Fruit fly (Drosophila melanogaster) whole organism, embryonic: ENCODE results near the gene CG10232.

Experiments used
- BEAF-32 ChIP-seq: fragments of 200-800 bp; sonication (Bioruptor generic); optimal IDR thresholded peaks from 3 replicates; lab custom pipeline; 2017; ENCODE audit warnings: missing biosample characterization, missing genetic modification characterization, mild to moderate bottlenecking, moderate library complexity, missing genetic modification reagents
- CG10267 ChIP-seq: fragments of 200-800 bp; sonication (Bioruptor generic); optimal IDR thresholded peaks from 2 replicates; lab custom pipeline; 2018; ENCODE audit warnings: missing biosample characterization, mild to moderate bottlenecking, missing genetic modification characterization, moderate library complexity
- CG13287 ChIP-seq: fragments of 200-800 bp; sonication (Bioruptor generic); IDR thresholded peaks from 2 replicates; pipeline ENCODE4 v1.3.6; 2022; ENCODE audit warnings: missing biosample characterization, missing genetic modification characterization; ENCODE audit not compliant: partially characterized antibody
- CG13624 ChIP-seq: fragments of 200-800 bp; sonication (Bioruptor generic); optimal IDR thresholded peaks from 2 replicates; lab custom pipeline; 2016; ENCODE audit warnings: missing biosample characterization, missing genetic modification characterization
- CG15269 ChIP-seq: fragments of 200-800 bp; sonication (Bioruptor generic); optimal IDR thresholded peaks from 2 replicates; lab custom pipeline; 2018; ENCODE audit warnings: missing biosample characterization, mild to moderate bottlenecking, missing genetic modification characterization, moderate library complexity
- CG1603 ChIP-seq: fragments of 200-800 bp; sonication (Bioruptor generic); optimal IDR thresholded peaks from 2 replicates; lab custom pipeline; 2019; ENCODE audit warnings: missing biosample characterization, mild to moderate bottlenecking, missing genetic modification characterization, moderate library complexity
- CG17359 ChIP-seq: fragments of 200-800 bp; sonication (Bioruptor generic); optimal IDR thresholded peaks from 3 replicates; lab custom pipeline; 2018; ENCODE audit warnings: missing biosample characterization, mild to moderate bottlenecking, missing genetic modification characterization, moderate library complexity
- CG18011 ChIP-seq: fragments of 200-800 bp; sonication (Bioruptor generic); optimal IDR thresholded peaks from 2 replicates; lab custom pipeline; 2017; ENCODE audit warnings: missing biosample characterization, missing genetic modification characterization, mild to moderate bottlenecking, moderate library complexity, missing genotype
- CG18619 ChIP-seq: fragments of 200-800 bp; sonication (Bioruptor generic); optimal IDR thresholded peaks from 3 replicates; lab custom pipeline; 2017; ENCODE audit warnings: missing biosample characterization, mild to moderate bottlenecking, missing genetic modification characterization
- CG2120 ChIP-seq: fragments of 200-800 bp; sonication (Bioruptor generic); optimal IDR thresholded peaks from 3 replicates; lab custom pipeline; 2016; ENCODE audit warnings: missing biosample characterization, missing genetic modification characterization
- CG2678 ChIP-seq: fragments of 200-800 bp; sonication (Bioruptor generic); optimal IDR thresholded peaks from 3 replicates; lab custom pipeline; 2019; ENCODE audit warnings: missing biosample characterization, mild to moderate bottlenecking, missing genetic modification characterization, moderate library complexity
- CG31441 ChIP-seq: fragments of 200-800 bp; sonication (Bioruptor generic); IDR thresholded peaks from 2 replicates; pipeline ENCODE4 v1.3.6; 2022; ENCODE audit warnings: missing biosample characterization, missing genetic modification characterization
- CG32532 ChIP-seq: fragments of 200-800 bp; sonication (Bioruptor generic); IDR thresholded peaks from 2 replicates; pipeline ENCODE4 v1.3.6; 2022; ENCODE audit warnings: missing biosample characterization, missing genetic modification characterization
- CG34224 ChIP-seq: fragments of 200-800 bp; sonication (Bioruptor generic); IDR thresholded peaks from 3 replicates; pipeline ENCODE4 v1.3.6; 2022; ENCODE audit warnings: missing biosample characterization, missing genetic modification characterization; ENCODE audit not compliant: partially characterized antibody
- CG42726 ChIP-seq: fragments of 200-800 bp; sonication (Bioruptor generic); IDR thresholded peaks from 2 replicates; pipeline ENCODE4 v1.3.6; 2022; ENCODE audit warnings: missing biosample characterization, missing genetic modification characterization; ENCODE audit not compliant: partially characterized antibody
- CG4820 ChIP-seq: fragments of 200-800 bp; sonication (Bioruptor generic); optimal IDR thresholded peaks from 3 replicates; lab custom pipeline; 2016; ENCODE audit warnings: missing biosample characterization, missing genetic modification characterization
- CG7786 ChIP-seq: fragments of 200-800 bp; sonication (Bioruptor generic); optimal IDR thresholded peaks from 2 replicates; lab custom pipeline; 2016; ENCODE audit warnings: missing biosample characterization, missing genetic modification characterization
- CG7963 ChIP-seq: fragments of 200-800 bp; sonication (Bioruptor generic); IDR thresholded peaks from 3 replicates; pipeline ENCODE4 v1.3.6; 2022; ENCODE audit warnings: missing biosample characterization, missing genetic modification characterization; ENCODE audit not compliant: partially characterized antibody
- CG8290 ChIP-seq, 3 experiments: fragments of 200-800 bp; sonication (Bioruptor generic); optimal IDR thresholded peaks; 2 replicates each; lab custom pipeline; 2016 to 2019; ENCODE audit warnings: missing biosample characterization in 3 of 3, missing genetic modification characterization in 3 of 3, mild to moderate bottlenecking in 2 of 3, moderate library complexity in 1 of 3
- CG9215 ChIP-seq: fragments of 200-800 bp; sonication (Bioruptor generic); IDR thresholded peaks from 2 replicates; pipeline ENCODE4 v1.3.6; 2022; ENCODE audit warnings: missing biosample characterization, missing genetic modification characterization
- CkIIα-i1 ChIP-seq: fragments of 200-800 bp; sonication (Bioruptor generic); IDR thresholded peaks from 2 replicates; pipeline ENCODE4 v1.3.6; 2022; ENCODE audit warnings: missing biosample characterization, missing genetic modification characterization
- Dfd ChIP-seq, 2 experiments: fragments of >200 bp; optimal IDR thresholded peaks; 2 replicates each; lab custom pipeline; 2017; ENCODE audit warnings: missing biosample characterization in 2 of 2, missing genetic modification characterization in 2 of 2
- Dp ChIP-seq: fragments of 200-800 bp; sonication (Bioruptor generic); optimal IDR thresholded peaks from 2 replicates; lab custom pipeline; 2018; ENCODE audit warnings: missing biosample characterization, mild to moderate bottlenecking, missing genetic modification characterization, moderate library complexity
- Dref ChIP-seq: fragments of 200-800 bp; sonication (Bioruptor generic); IDR thresholded peaks from 2 replicates; pipeline ENCODE4 v1.3.6; 2022; ENCODE audit warnings: missing biosample characterization, missing genetic modification characterization
- Hand ChIP-seq: fragments of 200-800 bp; sonication (Bioruptor generic); optimal IDR thresholded peaks from 2 replicates; lab custom pipeline; 2017; ENCODE audit warnings: mild to moderate bottlenecking, missing biosample characterization, missing genetic modification reagents, missing genetic modification characterization
- MESR4 ChIP-seq: fragments of 200-800 bp; sonication (Bioruptor generic); optimal IDR thresholded peaks from 2 replicates; lab custom pipeline; 2018; ENCODE audit warnings: missing biosample characterization, mild to moderate bottlenecking, missing genetic modification characterization, moderate library complexity
- Mad ChIP-seq: fragments of 200-800 bp; sonication (Bioruptor generic); optimal IDR thresholded peaks from 2 replicates; lab custom pipeline; 2016; ENCODE audit warnings: missing biosample characterization, missing genetic modification characterization
- Meics ChIP-seq: fragments of 200-800 bp; sonication (Bioruptor generic); optimal IDR thresholded peaks from 2 replicates; lab custom pipeline; 2017; ENCODE audit warnings: missing biosample characterization, mild to moderate bottlenecking, missing genetic modification characterization
- PHDP ChIP-seq: fragments of 200-800 bp; sonication (Bioruptor generic); optimal IDR thresholded peaks from 3 replicates; lab custom pipeline; 2018; ENCODE audit warnings: missing biosample characterization, mild to moderate bottlenecking, missing genetic modification characterization, moderate library complexity
- Rfx ChIP-seq: fragments of 200-800 bp; sonication (Bioruptor generic); IDR thresholded peaks from 2 replicates; pipeline ENCODE4 v1.3.6; 2022; ENCODE audit warnings: missing biosample characterization, missing genetic modification characterization
- Sin3A ChIP-seq: fragments of >200 bp; optimal IDR thresholded peaks from 2 replicates; lab custom pipeline; 2018
- Sry-δ ChIP-seq: fragments of 200-800 bp; sonication (Bioruptor generic); optimal IDR thresholded peaks from 2 replicates; lab custom pipeline; 2016; ENCODE audit warnings: missing biosample characterization, missing genetic modification characterization
- Vsx1 ChIP-seq: fragments of 200-800 bp; sonication (Bioruptor generic); optimal IDR thresholded peaks from 2 replicates; lab custom pipeline; 2017; ENCODE audit warnings: missing biosample characterization, mild to moderate bottlenecking, missing genetic modification characterization, missing genetic modification reagents
- ato ChIP-seq: fragments of 200-800 bp; sonication (Bioruptor generic); IDR thresholded peaks from 2 replicates; pipeline ENCODE4 v1.3.6; 2022; ENCODE audit warnings: missing biosample characterization, missing genetic modification characterization; ENCODE audit not compliant: partially characterized antibody
- bowl ChIP-seq: fragments of 200-800 bp; sonication (Bioruptor generic); IDR thresholded peaks from 2 replicates; pipeline ENCODE4 v1.3.6; 2022; ENCODE audit warnings: missing biosample characterization, missing genetic modification characterization
- fu2 ChIP-seq: fragments of 200-800 bp; sonication (Bioruptor generic); optimal IDR thresholded peaks from 2 replicates; lab custom pipeline; 2016; ENCODE audit warnings: missing biosample characterization, missing genetic modification characterization
- nerfin-2 ChIP-seq: fragments of 200-800 bp; sonication (Bioruptor generic); IDR thresholded peaks from 2 replicates; pipeline ENCODE4 v1.3.6; 2022; ENCODE audit warnings: missing biosample characterization, missing genetic modification characterization; ENCODE audit not compliant: partially characterized antibody
- pros ChIP-seq: fragments of 200-800 bp; sonication (Bioruptor generic); optimal IDR thresholded peaks from 3 replicates; lab custom pipeline; 2019; ENCODE audit warnings: missing biosample characterization, mild to moderate bottlenecking, missing genetic modification characterization, moderate library complexity
- ranshi ChIP-seq: fragments of 200-800 bp; sonication (Bioruptor generic); IDR thresholded peaks from 2 replicates; pipeline ENCODE4 v1.3.6; 2022; ENCODE audit warnings: missing biosample characterization, missing genetic modification characterization
- sens ChIP-seq: fragments of 200-800 bp; sonication (Bioruptor generic); peaks from one replicate; lab custom pipeline; 2016; ENCODE audit warnings: missing biosample characterization, missing genetic modification characterization
- slp2 ChIP-seq: fragments of 200-800 bp; sonication (Bioruptor generic); optimal IDR thresholded peaks from 2 replicates; lab custom pipeline; 2016; ENCODE audit warnings: missing biosample characterization, missing genetic modification characterization
- sob ChIP-seq: fragments of 200-800 bp; sonication (Bioruptor generic); IDR thresholded peaks from 2 replicates; pipeline ENCODE4 v1.3.6; 2022; ENCODE audit warnings: missing biosample characterization, missing genetic modification characterization
- tgo ChIP-seq: fragments of 200-800 bp; sonication (Bioruptor generic); IDR thresholded peaks from 3 replicates; pipeline ENCODE4 v1.3.6; 2022; ENCODE audit warnings: missing biosample characterization, missing genetic modification characterization
- tio ChIP-seq: fragments of 200-800 bp; sonication (Bioruptor generic); optimal IDR thresholded peaks from 2 replicates; lab custom pipeline; 2017; ENCODE audit warnings: missing biosample characterization, missing genetic modification characterization, inconsistent platforms
- unc-4 ChIP-seq: fragments of 200-800 bp; sonication (Bioruptor generic); IDR thresholded peaks from 2 replicates; pipeline ENCODE4 v1.3.6; 2022; ENCODE audit warnings: missing biosample characterization, missing genetic modification characterization; ENCODE audit not compliant: partially characterized antibody
- vvl ChIP-seq: fragments of 200-800 bp; sonication (Bioruptor generic); IDR thresholded peaks from 2 replicates; pipeline ENCODE4 v1.3.6; 2022; ENCODE audit warnings: missing biosample characterization, missing genetic modification characterization
- zen ChIP-seq: fragments of 200-800 bp; sonication (Bioruptor generic); optimal IDR thresholded peaks from 3 replicates; lab custom pipeline; 2018; ENCODE audit warnings: missing biosample characterization, mild to moderate bottlenecking, missing genetic modification characterization, moderate library complexity

CG10232 gene

dm6 chr3R:23760219-23761018 is 39.0 kb upstream of the CG10232 start, which contains the start of gene SdhD (continued):
- no peak for TF ChIP-seq CG8290 (GFP tag; optimal IDR thresholded peaks at IDR 0.05; lab: Kevin White, UChicago)
- peak in 1 of 2 experiments; percentile 67 for TF ChIP-seq CG8290 (tag; optimal IDR thresholded peaks at IDR 0.05; lab: Kevin White, UChicago)
- TF ChIP-seq pros: no peak
- TF ChIP-seq Dref: peak; percentile 80
- TF ChIP-seq tio: no peak
- peak; percentile 29 for TF ChIP-seq Dp (GFP tag; lab: Kevin White, UChicago)
- peak; percentile 48 for TF ChIP-seq unc-4 (GFP tag; lab: Robert Waterston, UW)
- TF ChIP-seq CG31441 (GFP tag; lab: Robert Waterston, UW): no peak
- TF ChIP-seq CG15269 (tag; lab: Kevin White, UChicago): peak; percentile 27
- TF ChIP-seq CG13624: peak; percentile 15
- peak; percentile 71; the same call in 1 of the 2 replicates for TF ChIP-seq ato (GFP tag; lab: Robert Waterston, UW)
- peak; percentile 86 for TF ChIP-seq sens
- TF ChIP-seq zen (tag; lab: Kevin White, UChicago): peak; percentile 5
- 0 out of 3 replicates have a peak, but pooled peaks have one; percentile 54 for TF ChIP-seq CG7963 (GFP tag; lab: Robert Waterston, UW)
- no peak for TF ChIP-seq tgo (GFP tag; lab: Robert Waterston, UW)
- TF ChIP-seq CkIIα-i1: no peak
- TF ChIP-seq sob (GFP tag; lab: Robert Waterston, UW): peak; percentile 40; the same call in 1 of the 2 replicates
- TF ChIP-seq Rfx: peak; percentile 35; the same call in 1 of the 2 replicates
- TF ChIP-seq CG7786 (GFP tag; lab: Kevin White, UChicago): no peak
- peak; percentile 72 for TF ChIP-seq CG13287
- peak; percentile 85 for TF ChIP-seq CG1603 (tag; lab: Kevin White, UChicago)
- TF ChIP-seq CG32532: peak; percentile 21; the same call in 1 of the 2 replicates
- TF ChIP-seq CG2120 (GFP tag; lab: Kevin White, UChicago): peak; percentile 61
- peak; percentile 17 for TF ChIP-seq CG17359 (tag; lab: Kevin White, UChicago)
- TF ChIP-seq vvl (GFP tag; lab: Robert Waterston, UW): peak; percentile 40; the same call in 1 of the 2 replicates
- TF ChIP-seq Meics: peak; percentile 34
- TF ChIP-seq Vsx1 (GFP tag; lab: Kevin White, UChicago): peak; percentile 46
- no peak for TF ChIP-seq Hand (GFP tag; lab: Kevin White, UChicago)
- TF ChIP-seq Sry-δ (GFP tag; lab: Kevin White, UChicago): peak; percentile 48
- peak; percentile 39; the same call in 1 of the 2 replicates for TF ChIP-seq nerfin-2 (GFP tag; lab: Robert Waterston, UW)
- peak; percentile 63; the same call in 2 of the 3 replicates for TF ChIP-seq CG34224
- no peak for TF ChIP-seq bowl (GFP tag; lab: Robert Waterston, UW)
- TF ChIP-seq CG42726 (GFP tag; lab: Robert Waterston, UW): no peak
- peak; percentile 3 for TF ChIP-seq Sin3A (lab: Kevin White, UChicago)
- no peak for TF ChIP-seq fu2 (GFP tag; lab: Kevin White, UChicago)
- TF ChIP-seq CG18619 (GFP tag; lab: Kevin White, UChicago): no peak
- peak; percentile 10 for TF ChIP-seq CG4820 (GFP tag; lab: Kevin White, UChicago)
- peak; percentile 80 for TF ChIP-seq MESR4 (GFP tag; lab: Kevin White, UChicago)
- peak; percentile 1 for TF ChIP-seq Mad (GFP tag; lab: Kevin White, UChicago)
- peak; percentile 92 for TF ChIP-seq CG10267 (tag; lab: Kevin White, UChicago)
- TF ChIP-seq BEAF-32 (GFP tag; lab: Kevin White, UChicago): peak; percentile 48
- peak; percentile 33; the same call in 1 of the 2 replicates for TF ChIP-seq ranshi
- no peak for TF ChIP-seq slp2 (GFP tag; lab: Kevin White, UChicago)
- no peak for TF ChIP-seq Dfd (GFP tag; optimal IDR thresholded peaks at IDR 0.05; lab: Kevin White, UChicago)
- no peak for TF ChIP-seq CG9215
- TF ChIP-seq PHDP: peak; percentile 22
- TF ChIP-seq CG18011 (GFP tag; lab: Kevin White, UChicago): no peak
- TF ChIP-seq CG2678 (tag; lab: Kevin White, UChicago): peak; percentile 28
